Fruit fly (Drosophila melanogaster) whole organism, adult: ENCODE data around the gene sra.
"Not testable (repeated sequence)": the region's sequence is repeated elsewhere in the genome, so short reads cannot be mapped to it uniquely, and the experiment has no call there.

Experiments used
- CG11617 ChIP-seq: fragments of 200-800 bp; sonication (Bioruptor generic); optimal IDR thresholded peaks from 2 replicates; lab custom pipeline; 2017; ENCODE audit warnings: mild to moderate bottlenecking, missing biosample characterization, missing genetic modification reagents, missing genetic modification characterization
- CG12768 ChIP-seq: fragments of 200-800 bp; sonication (Bioruptor generic); optimal IDR thresholded peaks from 2 replicates; lab custom pipeline; 2017; ENCODE audit warnings: missing biosample characterization, missing genetic modification characterization, mild to moderate bottlenecking, moderate library complexity, missing genetic modification reagents
- CG14711 ChIP-seq: fragments of 200-800 bp; sonication (Bioruptor generic); optimal IDR thresholded peaks from 2 replicates; lab custom pipeline; 2018; ENCODE audit warnings: missing biosample characterization, mild to moderate bottlenecking, missing genetic modification characterization, moderate library complexity
- CG5204 ChIP-seq: fragments of 200-800 bp; sonication (Bioruptor generic); optimal IDR thresholded peaks from 2 replicates; lab custom pipeline; 2016; ENCODE audit warnings: missing biosample characterization, missing genetic modification characterization
- CG7101 ChIP-seq: fragments of 200-800 bp; sonication (Bioruptor generic); optimal IDR thresholded peaks from 2 replicates; lab custom pipeline; 2018; ENCODE audit warnings: missing biosample characterization, mild to moderate bottlenecking, missing genetic modification characterization, moderate library complexity
- Crg-1 ChIP-seq: fragments of 200-800 bp; sonication (Bioruptor generic); optimal IDR thresholded peaks from 2 replicates; lab custom pipeline; 2016; ENCODE audit warnings: missing biosample characterization, missing genetic modification characterization
- Hr96 ChIP-seq: fragments of 200-800 bp; sonication (Bioruptor generic); optimal IDR thresholded peaks from 2 replicates; lab custom pipeline; 2016; ENCODE audit warnings: missing biosample characterization, missing genetic modification characterization
- Mnt ChIP-seq: fragments of 200-800 bp; sonication (Bioruptor generic); optimal IDR thresholded peaks from 2 replicates; lab custom pipeline; 2016; ENCODE audit warnings: missing biosample characterization, mild to moderate bottlenecking, missing genetic modification characterization
- cic ChIP-seq: fragments of 200-800 bp; sonication (Bioruptor generic); optimal IDR thresholded peaks from 2 replicates; lab custom pipeline; 2017; ENCODE audit warnings: missing biosample characterization, mild to moderate bottlenecking, missing genetic modification characterization, moderate library complexity
- cnc ChIP-seq, 2 experiments: fragments of >200 bp; optimal IDR thresholded peaks; 2 replicates each; lab custom pipeline; 2017
- kay ChIP-seq: fragments of 200-800 bp; sonication (Bioruptor generic); peaks from one replicate; lab custom pipeline; 2016; ENCODE audit warnings: missing biosample characterization, missing genetic modification characterization, borderline replicate concordance
- ovo ChIP-seq: fragments of 200-800 bp; sonication (Bioruptor generic); optimal IDR thresholded peaks from 2 replicates; lab custom pipeline; 2016; ENCODE audit warnings: missing biosample characterization, missing genetic modification characterization
- pad ChIP-seq: fragments of 200-800 bp; sonication (Bioruptor generic); optimal IDR thresholded peaks from 3 replicates; lab custom pipeline; 2017; ENCODE audit warnings: missing biosample characterization, missing genetic modification characterization, mild to moderate bottlenecking, moderate library complexity, missing genetic modification reagents
- tj ChIP-seq: fragments of 200-800 bp; sonication (Bioruptor generic); optimal IDR thresholded peaks from 3 replicates; lab custom pipeline; 2017; ENCODE audit warnings: missing biosample characterization, mild to moderate bottlenecking, missing genetic modification characterization, moderate library complexity

DNA sequence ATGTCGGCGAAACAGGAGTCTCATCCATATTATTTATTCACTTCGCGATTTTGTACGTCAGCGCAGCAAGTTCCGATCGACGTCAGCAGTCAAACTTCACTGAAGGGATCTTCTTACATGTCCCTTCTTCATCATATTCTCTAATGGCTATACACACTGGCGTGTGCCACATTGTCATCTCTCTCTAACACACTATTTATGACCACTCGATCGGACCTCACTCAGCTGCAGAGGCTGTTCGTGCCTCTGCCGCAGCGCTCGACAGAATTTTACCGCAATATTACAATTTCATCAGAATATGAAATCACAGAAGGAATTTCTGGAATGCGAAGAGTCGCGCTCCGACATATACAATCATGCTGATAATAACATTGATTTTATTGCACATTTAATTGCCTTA lies 2.7 kb downstream of the sra start, which contains the start of gene Bin1:
- not testable (repeated sequence) for TF ChIP-seq CG14711; kay (GFP tag; lab: Kevin White, UChicago); pad (GFP tag; lab: Kevin White, UChicago); CG7101; CG5204 (GFP tag; lab: Kevin White, UChicago); Hr96 (GFP tag; lab: Kevin White, UChicago); tj (GFP tag; lab: Kevin White, UChicago); ovo (GFP tag; lab: Kevin White, UChicago); CG12768 (GFP tag; lab: Kevin White, UChicago); cnc (optimal IDR thresholded peaks at IDR 0.05; lab: Kevin White, UChicago); cic (GFP tag; lab: Kevin White, UChicago); CG11617 (GFP tag; lab: Kevin White, UChicago); Mnt (GFP tag; lab: Kevin White, UChicago); Crg-1 (GFP tag; lab: Kevin White, UChicago)
